Worm (Caenorhabditis elegans): ENCODE measurements around the gene F28C6.5.

The F28C6.5 gene

ce11 chrII:8640503-8640902, 41.2 kb downstream of the F28C6.5 start:
- TF ChIP-seq cog-1 (tag; optimal IDR thresholded peaks at IDR 0.05): no peak
- no peak for TF ChIP-seq flt-1 (GFP tag; IDR thresholded peaks at IDR 0.05)
- no peak for TF ChIP-seq ref-1 (GFP tag; conservative IDR thresholded peaks at IDR 0.05)
- no peak for TF ChIP-seq med-1 (GFP tag; optimal IDR thresholded peaks at IDR 0.05; ENCODE audit: insufficient read depth)
- no peak for TF ChIP-seq ztf-29 (GFP tag; IDR thresholded peaks at IDR 0.05)
- TF ChIP-seq ztf-23 (GFP tag; IDR thresholded peaks at IDR 0.05): no peak
- no peak for TF ChIP-seq klf-2 (GFP tag; conservative IDR thresholded peaks at IDR 0.05)
- no peak for TF ChIP-seq T22C8.4 (GFP tag; IDR thresholded peaks at IDR 0.05)
- no peak for TF ChIP-seq tab-1 (GFP tag; IDR thresholded peaks at IDR 0.05)

- TF ChIP-seq cog-1 (tag; optimal IDR thresholded peaks at IDR 0.05) (no peak), ztf-23 (GFP tag; IDR thresholded peaks at IDR 0.05) (no peak)
Observed at ce11 chrII:8641131-8641530, 41.8 kb downstream of the F28C6.5 start, which contains the start of gene D2085.7. Gene D2085.7 (plus strand): TSS chrII:8641381.

ce11 chrII:8642376-8642775, 43.1 kb downstream of the F28C6.5 start:
- TF ChIP-seq ztf-23 (GFP tag; IDR thresholded peaks at IDR 0.05): no peak
- TF ChIP-seq ref-1 (GFP tag; conservative IDR thresholded peaks at IDR 0.05): no peak
- TF ChIP-seq tab-1 (GFP tag; IDR thresholded peaks at IDR 0.05): no peak
- no peak for TF ChIP-seq T22C8.4 (GFP tag; IDR thresholded peaks at IDR 0.05)
- no peak for TF ChIP-seq ztf-29 (GFP tag; IDR thresholded peaks at IDR 0.05)
- TF ChIP-seq cog-1 (tag; optimal IDR thresholded peaks at IDR 0.05): no peak
- no peak for TF ChIP-seq klf-2 (GFP tag; conservative IDR thresholded peaks at IDR 0.05)
- no peak for TF ChIP-seq flt-1 (GFP tag; IDR thresholded peaks at IDR 0.05)
- no peak for TF ChIP-seq med-1 (GFP tag; optimal IDR thresholded peaks at IDR 0.05; ENCODE audit: insufficient read depth)

- TF ChIP-seq klf-2 (GFP tag; conservative IDR thresholded peaks at IDR 0.05): no peak
- TF ChIP-seq ztf-29 (GFP tag; IDR thresholded peaks at IDR 0.05): no peak
- no peak for TF ChIP-seq cog-1 (tag; optimal IDR thresholded peaks at IDR 0.05)
- TF ChIP-seq ztf-23 (GFP tag; IDR thresholded peaks at IDR 0.05): no peak
- no peak for TF ChIP-seq flt-1 (GFP tag; IDR thresholded peaks at IDR 0.05)
- no peak for TF ChIP-seq tab-1 (GFP tag; IDR thresholded peaks at IDR 0.05)
- no peak for TF ChIP-seq ref-1 (GFP tag; conservative IDR thresholded peaks at IDR 0.05)
- no peak for TF ChIP-seq T22C8.4 (GFP tag; IDR thresholded peaks at IDR 0.05)
- no peak for TF ChIP-seq med-1 (GFP tag; optimal IDR thresholded peaks at IDR 0.05; ENCODE audit: insufficient read depth)
Observed at ce11 chrII:8643627-8644356, 44.5 kb downstream of the F28C6.5 start.

- no peak for TF ChIP-seq ztf-29 (GFP tag; IDR thresholded peaks at IDR 0.05)
- no peak for TF ChIP-seq flt-1 (GFP tag; IDR thresholded peaks at IDR 0.05)
- no peak for TF ChIP-seq tab-1 (GFP tag; IDR thresholded peaks at IDR 0.05)
- no peak for TF ChIP-seq med-1 (GFP tag; optimal IDR thresholded peaks at IDR 0.05; ENCODE audit: insufficient read depth)
- no peak for TF ChIP-seq cog-1 (tag; optimal IDR thresholded peaks at IDR 0.05)
- no peak for TF ChIP-seq ztf-23 (GFP tag; IDR thresholded peaks at IDR 0.05)
- TF ChIP-seq ref-1 (GFP tag; conservative IDR thresholded peaks at IDR 0.05): no peak
- TF ChIP-seq klf-2 (GFP tag; conservative IDR thresholded peaks at IDR 0.05): no peak
- no peak for TF ChIP-seq T22C8.4 (GFP tag; IDR thresholded peaks at IDR 0.05)
Observed at ce11 chrII:8646437-8646836, 47.1 kb downstream of the F28C6.5 start.

- TF ChIP-seq klf-2 (GFP tag; conservative IDR thresholded peaks at IDR 0.05) (no peak), ztf-29 (GFP tag; IDR thresholded peaks at IDR 0.05) (no peak), ref-1 (GFP tag; conservative IDR thresholded peaks at IDR 0.05) (no peak), ztf-23 (GFP tag; IDR thresholded peaks at IDR 0.05) (no peak), T22C8.4 (GFP tag; IDR thresholded peaks at IDR 0.05) (no peak), flt-1 (GFP tag; IDR thresholded peaks at IDR 0.05) (no peak), tab-1 (GFP tag; IDR thresholded peaks at IDR 0.05) (no peak), med-1 (GFP tag; optimal IDR thresholded peaks at IDR 0.05; ENCODE audit: insufficient read depth) (no peak), cog-1 (tag; optimal IDR thresholded peaks at IDR 0.05) (no peak)
Observed at ce11 chrII:8648843-8649242, 49.5 kb downstream of the F28C6.5 start.

Data from whole organism, midembryonic.